Worm (Caenorhabditis elegans) whole organism, L4 larva: Measurements from ENCODE around the gene asp-3.

ENCODE experiments used
- F10B5.3 ChIP-seq: sonication (generic microtip); optimal IDR thresholded peaks from 2 replicates; lab custom pipeline; 2016; ENCODE audit warnings: mild to moderate bottlenecking, missing genetic modification characterization, missing compliant biosample characterization
- F26F4.8 ChIP-seq: fragments of 200-800 bp; sonication (Bioruptor generic); conservative IDR thresholded peaks from 2 replicates; pipeline ENCODE4 v1.3.6; 2022; ENCODE audit warnings: missing genetic modification characterization, missing compliant biosample characterization
- F49E8.2 ChIP-seq: sonication (generic microtip); optimal IDR thresholded peaks from 2 replicates; lab custom pipeline; 2016; ENCODE audit warnings: missing compliant biosample characterization, mild to moderate bottlenecking, missing genetic modification characterization, borderline replicate concordance
- T26A8.4 ChIP-seq: fragments of 200-800 bp; sonication (Bioruptor generic); IDR thresholded peaks from 2 replicates; pipeline ENCODE4 v1.3.6; 2022; ENCODE audit warnings: missing genetic modification characterization, missing compliant biosample characterization
- Y105C5A.15 ChIP-seq: fragments of 200-800 bp; sonication (Bioruptor generic); IDR thresholded peaks from 2 replicates; pipeline ENCODE4 v1.3.6; 2022; ENCODE audit warnings: missing genetic modification characterization, missing compliant biosample characterization
- Y48G9A.11 ChIP-seq: fragments of 200-800 bp; sonication (Bioruptor generic); IDR thresholded peaks from 2 replicates; pipeline ENCODE4 v1.3.6; 2022; ENCODE audit warnings: missing genetic modification reagents, missing genetic modification characterization, missing compliant biosample characterization
- Y5F2A.4 ChIP-seq: fragments of 200-800 bp; sonication (Bioruptor generic); optimal IDR thresholded peaks from 2 replicates; lab custom pipeline; 2018; ENCODE audit warnings: mild to moderate bottlenecking, missing genetic modification characterization, missing compliant biosample characterization
- ZK337.2 ChIP-seq: fragments of 200-800 bp; sonication (Bioruptor generic); IDR thresholded peaks from 2 replicates; pipeline ENCODE4 v1.3.6; 2022; ENCODE audit warnings: missing genetic modification reagents, missing genetic modification characterization, missing compliant biosample characterization
- aha-1 ChIP-seq: fragments of 150-350 bp; peaks from one replicate; lab custom pipeline; 2014; ENCODE audit warnings: missing biosample characterization, missing genetic modification characterization
- aly-2 ChIP-seq: sonication (generic microtip); optimal IDR thresholded peaks from 2 replicates; lab custom pipeline; 2018; ENCODE audit warnings: missing biosample characterization, missing genetic modification characterization
- arid-1 ChIP-seq: fragments of 200-800 bp; sonication (Bioruptor generic); conservative IDR thresholded peaks from 2 replicates; pipeline ENCODE4 v1.3.6; 2022; ENCODE audit warnings: missing genetic modification reagents, missing genetic modification characterization, missing compliant biosample characterization
- ceh-32 ChIP-seq: sonication (generic microtip); optimal IDR thresholded peaks from 2 replicates; lab custom pipeline; 2016; ENCODE audit warnings: mild to moderate bottlenecking, missing genetic modification characterization, missing compliant biosample characterization; ENCODE audit not compliant: poor library complexity
- ceh-62 ChIP-seq: sonication (generic microtip); optimal IDR thresholded peaks from 2 replicates; lab custom pipeline; 2017; ENCODE audit warnings: missing biosample characterization, missing genetic modification characterization
- ceh-82 ChIP-seq: sonication (generic microtip); optimal IDR thresholded peaks from 2 replicates; lab custom pipeline; 2017; ENCODE audit warnings: missing biosample characterization, missing genetic modification characterization
- ctbp-1 ChIP-seq: fragments of 200-800 bp; sonication (Bioruptor generic); IDR thresholded peaks from 2 replicates; pipeline ENCODE4 v1.3.6; 2022; ENCODE audit warnings: missing genetic modification reagents, missing genetic modification characterization, missing compliant biosample characterization
- daf-16 ChIP-seq, 3 experiments: sonication (generic microtip); optimal IDR thresholded peaks; 2 replicates each; lab custom pipeline; 2016 to 2017; ENCODE audit warnings: missing genetic modification characterization in 3 of 3, missing genetic modification reagents in 3 of 3, mild to moderate bottlenecking in 2 of 3, missing compliant biosample characterization in 2 of 3, missing biosample characterization in 1 of 3, moderate library complexity in 1 of 3
- daf-19 ChIP-seq: fragments of 200-800 bp; sonication (Bioruptor generic); conservative IDR thresholded peaks from 2 replicates; pipeline ENCODE4 v1.3.6; 2022; ENCODE audit warnings: missing genetic modification characterization, missing compliant biosample characterization
- dmd-6 ChIP-seq: fragments of 200-800 bp; sonication (Bioruptor generic); IDR thresholded peaks from 2 replicates; pipeline ENCODE4 v1.3.6; 2022; ENCODE audit warnings: missing genetic modification reagents, missing genetic modification characterization, missing compliant biosample characterization
- duxl-1 ChIP-seq: sonication (generic microtip); optimal IDR thresholded peaks from 2 replicates; lab custom pipeline; 2016; ENCODE audit warnings: mild to moderate bottlenecking, missing genetic modification characterization, moderate library complexity, missing compliant biosample characterization; ENCODE audit not compliant: poor library complexity
- dve-1 ChIP-seq: sonication (generic microtip); optimal IDR thresholded peaks from 2 replicates; lab custom pipeline; 2017; ENCODE audit warnings: antibody characterized with exemption, mild to moderate bottlenecking, missing genetic modification characterization, missing compliant biosample characterization; ENCODE audit not compliant: insufficient read depth
- gei-8 ChIP-seq: fragments of 200-800 bp; sonication (Bioruptor generic); optimal IDR thresholded peaks from 2 replicates; lab custom pipeline; 2018; ENCODE audit warnings: mild to moderate bottlenecking, missing genetic modification characterization, missing compliant biosample characterization
- hlh-11 ChIP-seq: fragments of 200-800 bp; sonication (Bioruptor generic); optimal IDR thresholded peaks from 2 replicates; lab custom pipeline; 2018; ENCODE audit warnings: mild to moderate bottlenecking, missing genetic modification characterization, missing compliant biosample characterization
- jun-1 ChIP-seq: fragments of 150-350 bp; optimal IDR thresholded peaks from 2 replicates; lab custom pipeline; 2014; ENCODE audit warnings: missing biosample characterization, missing genetic modification reagents, missing genetic modification characterization
- lim-7 ChIP-seq: fragments of 200-800 bp; sonication (Bioruptor generic); IDR thresholded peaks from 2 replicates; pipeline ENCODE4 v1.3.6; 2022; ENCODE audit warnings: missing genetic modification characterization, missing compliant biosample characterization
- lin-1 ChIP-seq: fragments of 200-800 bp; sonication (Bioruptor generic); IDR thresholded peaks from 2 replicates; pipeline ENCODE4 v1.3.6; 2022; ENCODE audit warnings: missing genetic modification reagents, missing genetic modification characterization, missing compliant biosample characterization
- lin-29 ChIP-seq: fragments of 200-800 bp; sonication (Bioruptor generic); IDR thresholded peaks from 2 replicates; pipeline ENCODE4 v1.3.6; 2022; ENCODE audit warnings: missing genetic modification reagents, missing genetic modification characterization, missing compliant biosample characterization
- lin-38 ChIP-seq: fragments of 200-800 bp; sonication (Bioruptor generic); IDR thresholded peaks from 2 replicates; pipeline ENCODE4 v1.3.6; 2022; ENCODE audit warnings: missing genetic modification reagents, missing genetic modification characterization, missing compliant biosample characterization
- lir-3 ChIP-seq: sonication (generic microtip); optimal IDR thresholded peaks from 2 replicates; lab custom pipeline; 2016; ENCODE audit warnings: mild to moderate bottlenecking, missing genetic modification characterization, missing compliant biosample characterization
- lsy-2 ChIP-seq, 2 experiments: fragments of 150-350 bp in 1 of 2; sonication (generic microtip) in 1 of 2; optimal IDR thresholded peaks; 2 replicates each; lab custom pipeline; 2014 to 2017; ENCODE audit warnings: missing biosample characterization in 2 of 2, missing genetic modification characterization in 2 of 2
- mdt-29 ChIP-seq: fragments of 200-800 bp; sonication (Bioruptor generic); IDR thresholded peaks from 2 replicates; pipeline ENCODE4 v1.3.6; 2022; ENCODE audit warnings: missing genetic modification reagents, missing genetic modification characterization, missing compliant biosample characterization
- mep-1 ChIP-seq: fragments of 150-350 bp; sonication (generic microtip); optimal IDR thresholded peaks from 3 replicates; lab custom pipeline; 2014; ENCODE audit warnings: missing biosample characterization, missing genetic modification characterization
- mes-2 ChIP-seq: sonication (generic microtip); optimal IDR thresholded peaks from 2 replicates; lab custom pipeline; 2016; ENCODE audit warnings: missing genotype, mild to moderate bottlenecking, missing genetic modification characterization, missing compliant biosample characterization; ENCODE audit not compliant: poor library complexity, severe bottlenecking
- nhr-102 ChIP-seq: sonication (generic microtip); optimal IDR thresholded peaks from 2 replicates; lab custom pipeline; 2016; ENCODE audit warnings: mild to moderate bottlenecking, missing genetic modification characterization, moderate library complexity, missing compliant biosample characterization
- nhr-28 ChIP-seq: fragments of 150-350 bp; optimal IDR thresholded peaks from 2 replicates; lab custom pipeline; 2014; ENCODE audit warnings: missing biosample characterization, missing genetic modification characterization
- nhr-42 ChIP-seq: fragments of 200-800 bp; sonication (Bioruptor generic); IDR thresholded peaks from 2 replicates; pipeline ENCODE4 v1.3.6; 2022; ENCODE audit warnings: missing genetic modification characterization, missing compliant biosample characterization
- nhr-6 ChIP-seq: fragments of 150-350 bp; optimal IDR thresholded peaks from 2 replicates; lab custom pipeline; 2014; ENCODE audit warnings: missing biosample characterization, missing genetic modification characterization
- pqm-1 ChIP-seq: sonication (generic microtip); optimal IDR thresholded peaks from 2 replicates; lab custom pipeline; 2017; ENCODE audit warnings: missing biosample characterization, missing genetic modification characterization
- rbr-2 ChIP-seq: sonication (generic microtip); optimal IDR thresholded peaks from 2 replicates; lab custom pipeline; 2016; ENCODE audit warnings: missing genotype, missing genetic modification characterization, missing compliant biosample characterization
- sdz-12 ChIP-seq: fragments of 200-800 bp; sonication (Bioruptor generic); optimal IDR thresholded peaks from 2 replicates; lab custom pipeline; 2018; ENCODE audit warnings: mild to moderate bottlenecking, missing genetic modification characterization, missing compliant biosample characterization
- snpc-1.2 ChIP-seq: fragments of 200-800 bp; sonication (Bioruptor generic); IDR thresholded peaks from 2 replicates; pipeline ENCODE4 v1.3.6; 2022; ENCODE audit warnings: missing genetic modification reagents, missing genetic modification characterization, missing compliant biosample characterization
- spr-3 ChIP-seq: fragments of 200-800 bp; sonication (Bioruptor generic); optimal IDR thresholded peaks from 2 replicates; lab custom pipeline; 2018; ENCODE audit warnings: mild to moderate bottlenecking, missing genetic modification characterization, missing compliant biosample characterization
- tag-97 ChIP-seq: fragments of 200-800 bp; sonication (Bioruptor generic); IDR thresholded peaks from 2 replicates; pipeline ENCODE4 v1.3.6; 2022; ENCODE audit warnings: missing genetic modification characterization, missing compliant biosample characterization
- tra-1 ChIP-seq: fragments of 200-800 bp; sonication (Bioruptor generic); IDR thresholded peaks from 2 replicates; pipeline ENCODE4 v1.3.6; 2022; ENCODE audit warnings: missing genetic modification reagents, missing genetic modification characterization, missing compliant biosample characterization
- unc-39 ChIP-seq: sonication (generic microtip); optimal IDR thresholded peaks from 2 replicates; lab custom pipeline; 2017; ENCODE audit warnings: missing biosample characterization, missing genetic modification characterization
- unc-62 ChIP-seq, 3 experiments: fragments of 150-350 bp in 1 of 3; sonication (generic microtip); optimal IDR thresholded peaks in 2 of 3; peaks in 1 of 3; 1 replicate in 1 of 3; 2 replicates in 2 of 3; lab custom pipeline; 2014 to 2017; ENCODE audit warnings: missing biosample characterization in 3 of 3, missing genetic modification characterization in 3 of 3, missing genetic modification reagents in 3 of 3, missing genotype in 1 of 3
- zag-1 ChIP-seq: fragments of 150-350 bp; optimal IDR thresholded peaks from 2 replicates; lab custom pipeline; 2014; ENCODE audit warnings: missing biosample characterization, missing genetic modification characterization
- zfp-2 ChIP-seq: sonication (generic microtip); optimal IDR thresholded peaks from 2 replicates; lab custom pipeline; 2016; ENCODE audit warnings: mild to moderate bottlenecking, missing genetic modification characterization, missing compliant biosample characterization
- zip-11 ChIP-seq: fragments of 200-800 bp; sonication (Bioruptor generic); IDR thresholded peaks from 2 replicates; pipeline ENCODE4 v1.3.6; 2022; ENCODE audit warnings: missing genetic modification characterization, missing compliant biosample characterization

The asp-3 gene

DNA sequence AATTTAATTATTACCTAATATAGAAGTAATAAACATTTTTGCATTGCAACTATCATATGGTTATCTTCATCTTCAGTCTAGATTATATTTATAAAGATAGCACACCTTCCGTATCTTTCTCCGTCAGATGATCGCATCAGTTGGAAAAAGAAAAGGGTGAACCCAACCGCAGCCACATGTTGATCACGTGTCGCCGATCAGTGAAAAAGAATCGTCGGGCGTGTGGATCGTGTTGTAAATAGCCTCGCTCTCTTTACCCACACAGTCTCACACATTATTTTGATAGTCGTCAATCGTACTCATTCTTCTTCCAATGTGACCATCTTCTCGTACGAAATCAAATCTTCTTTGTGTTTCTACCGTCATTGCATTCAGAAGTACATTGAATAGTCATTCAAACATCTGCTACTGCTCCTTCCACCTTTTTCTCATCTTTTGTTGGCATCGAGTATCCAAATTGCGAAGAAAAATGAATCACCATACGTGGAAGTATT is 47.0 kb upstream of the asp-3 start (continued):
- TF ChIP-seq mes-2, result peak; percentile 39
- peak; percentile 82 for TF ChIP-seq duxl-1 (tag; lab: Kevin White, UChicago)
- no peak for TF ChIP-seq unc-39 (tag; lab: Kevin White, UChicago)
- no peak for TF ChIP-seq tag-97 (GFP tag; lab: Robert Waterston, UW)
- TF ChIP-seq tra-1 (GFP tag; lab: Robert Waterston, UW), result peak; percentile 97
- TF ChIP-seq ceh-82, result no peak
- peak; percentile 39 for TF ChIP-seq lir-3 (tag; lab: Kevin White, UChicago)
- peak; percentile 81 for TF ChIP-seq lin-29
- TF ChIP-seq lsy-2 (tag; optimal IDR thresholded peaks at IDR 0.05; lab: Kevin White, UChicago), result peak; percentile 61 to 88
- peak; percentile 67 to 96 for TF ChIP-seq daf-16 (GFP tag; optimal IDR thresholded peaks at IDR 0.05; lab: Kevin White, UChicago)
- TF ChIP-seq daf-16 (tag; optimal IDR thresholded peaks at IDR 0.05; lab: Kevin White, UChicago), result peak; percentile 98
- TF ChIP-seq spr-3 (GFP tag; lab: Kevin White, UChicago), result no peak
- TF ChIP-seq Y105C5A.15 (GFP tag; lab: Robert Waterston, UW), result 0 out of 2 replicates have a peak, but pooled peaks have one; percentile 5
- TF ChIP-seq F26F4.8 (GFP tag; lab: Robert Waterston, UW), result no peak
- TF ChIP-seq ZK337.2, result no peak
- no peak for TF ChIP-seq lim-7
- TF ChIP-seq zip-11 (GFP tag; lab: Robert Waterston, UW), result peak; percentile 45; the same call in 1 of the 2 replicates
- peak; percentile 60 for TF ChIP-seq pqm-1
- no peak for TF ChIP-seq snpc-1.2 (GFP tag; lab: Robert Waterston, UW)
- peak; percentile 97 for TF ChIP-seq dmd-6 (GFP tag; lab: Robert Waterston, UW)

DNA sequence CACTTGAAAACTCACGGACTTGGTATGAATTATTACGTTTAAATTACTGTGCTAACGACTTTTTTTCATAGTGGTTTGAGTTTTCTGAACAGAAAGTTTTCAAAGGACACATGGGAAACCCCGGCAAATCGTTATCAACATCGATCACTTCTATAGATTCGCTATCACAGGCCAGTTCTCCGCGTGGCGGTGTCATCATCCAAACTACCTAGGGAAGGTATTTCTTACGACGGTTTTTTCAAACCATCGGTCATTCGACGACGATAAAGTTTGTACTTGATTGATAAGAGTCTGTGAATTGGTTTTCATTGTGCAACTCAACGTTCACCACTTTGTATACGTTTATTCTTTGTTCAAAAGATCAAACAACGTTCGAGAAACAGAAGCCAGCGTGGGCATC is 46.3 kb upstream of the asp-3 start:
- TF ChIP-seq ceh-32 (tag; lab: Kevin White, UChicago) (no peak), ceh-62 (tag; lab: Kevin White, UChicago) (no peak), ctbp-1 (GFP tag; lab: Robert Waterston, UW) (no peak), Y105C5A.15 (GFP tag; lab: Robert Waterston, UW) (no peak), lin-38 (GFP tag; lab: Robert Waterston, UW) (no peak), nhr-28 (tag; lab: Kevin White, UChicago) (peak; percentile 94), sdz-12 (GFP tag; lab: Kevin White, UChicago) (no peak), F10B5.3 (tag; lab: Kevin White, UChicago) (no peak), mes-2 (peak; percentile 17), lin-1 (GFP tag; lab: Robert Waterston, UW) (0 out of 2 replicates have a peak, but pooled peaks have one; percentile 13), mdt-29 (GFP tag; lab: Robert Waterston, UW) (no peak), tra-1 (GFP tag; lab: Robert Waterston, UW) (no peak), unc-39 (tag; lab: Kevin White, UChicago) (no peak), ceh-82 (no peak), hlh-11 (tag; lab: Kevin White, UChicago) (peak; percentile 84), gei-8 (no peak), mep-1 (tag; lab: Kevin White, UChicago) (no peak), jun-1 (no peak), zag-1 (tag; lab: Kevin White, UChicago) (no peak), tag-97 (GFP tag; lab: Robert Waterston, UW) (no peak), T26A8.4 (no peak; the same call in 1 of the 2 replicates), nhr-6 (tag; lab: Kevin White, UChicago) (no peak), nhr-42 (GFP tag; lab: Robert Waterston, UW) (no peak), aha-1 (tag; lab: Kevin White, UChicago) (no peak), dve-1 (tag; lab: Kevin White, UChicago) (peak; percentile 86), aly-2 (no peak), F49E8.2 (tag; lab: Kevin White, UChicago) (no peak), zfp-2 (tag; lab: Kevin White, UChicago) (no peak), arid-1 (GFP tag; lab: Robert Waterston, UW) (no peak), nhr-102 (tag; lab: Kevin White, UChicago) (no peak), Y48G9A.11 (GFP tag; lab: Robert Waterston, UW) (no peak), lin-29 (no peak), Y5F2A.4 (no peak), unc-62 (GFP tag; optimal IDR thresholded peaks at IDR 0.05 in 1 of 2; lab: Kevin White, UChicago) (no peak), unc-62 (tag; optimal IDR thresholded peaks at IDR 0.05; lab: Kevin White, UChicago) (no peak), rbr-2 (no peak), daf-19 (GFP tag; lab: Robert Waterston, UW) (no peak)
